Worm (Caenorhabditis elegans) whole organism, L4 larva: ENCODE measurements around the gene nfya-1.

Experiments
- R02D3.7 ChIP-seq: fragments of 150-350 bp; sonication (generic microtip); optimal IDR thresholded peaks from 3 replicates; lab custom pipeline; 2014; ENCODE audit warnings: missing biosample characterization, missing genetic modification characterization
- T26A8.4 ChIP-seq: fragments of 200-800 bp; sonication (Bioruptor generic); IDR thresholded peaks from 2 replicates; pipeline ENCODE4 v1.3.6; 2022; ENCODE audit warnings: missing genetic modification characterization, missing compliant biosample characterization
- aha-1 ChIP-seq: fragments of 150-350 bp; peaks from one replicate; lab custom pipeline; 2014; ENCODE audit warnings: missing biosample characterization, missing genetic modification characterization
- ceh-20 ChIP-seq: fragments of 200-800 bp; sonication (Bioruptor generic); IDR thresholded peaks from 2 replicates; pipeline ENCODE4 v1.3.6; 2022; ENCODE audit warnings: missing genetic modification reagents, missing genetic modification characterization, missing compliant biosample characterization
- ceh-62 ChIP-seq: sonication (generic microtip); optimal IDR thresholded peaks from 2 replicates; lab custom pipeline; 2017; ENCODE audit warnings: missing biosample characterization, missing genetic modification characterization
- ceh-82 ChIP-seq: sonication (generic microtip); optimal IDR thresholded peaks from 2 replicates; lab custom pipeline; 2017; ENCODE audit warnings: missing biosample characterization, missing genetic modification characterization
- cey-2 ChIP-seq: sonication (generic microtip); optimal IDR thresholded peaks from 3 replicates; lab custom pipeline; 2017; ENCODE audit warnings: missing genetic modification characterization, mild to moderate bottlenecking, missing compliant biosample characterization, antibody characterized with exemption, borderline replicate concordance; ENCODE audit not compliant: insufficient read depth
- daf-16 ChIP-seq, 3 experiments: sonication (generic microtip); optimal IDR thresholded peaks; 2 replicates each; lab custom pipeline; 2016 to 2017; ENCODE audit warnings: missing genetic modification characterization in 3 of 3, missing genetic modification reagents in 3 of 3, mild to moderate bottlenecking in 2 of 3, missing compliant biosample characterization in 2 of 3, missing biosample characterization in 1 of 3, moderate library complexity in 1 of 3
- dmd-6 ChIP-seq: fragments of 200-800 bp; sonication (Bioruptor generic); IDR thresholded peaks from 2 replicates; pipeline ENCODE4 v1.3.6; 2022; ENCODE audit warnings: missing genetic modification reagents, missing genetic modification characterization, missing compliant biosample characterization
- dve-1 ChIP-seq: sonication (generic microtip); optimal IDR thresholded peaks from 2 replicates; lab custom pipeline; 2017; ENCODE audit warnings: antibody characterized with exemption, mild to moderate bottlenecking, missing genetic modification characterization, missing compliant biosample characterization; ENCODE audit not compliant: insufficient read depth
- egl-43 ChIP-seq: fragments of 200-800 bp; sonication (Bioruptor generic); IDR thresholded peaks from 2 replicates; pipeline ENCODE4 v1.3.6; 2022; ENCODE audit warnings: missing genetic modification reagents, missing genetic modification characterization, missing compliant biosample characterization
- gei-8 ChIP-seq: fragments of 200-800 bp; sonication (Bioruptor generic); optimal IDR thresholded peaks from 2 replicates; lab custom pipeline; 2018; ENCODE audit warnings: mild to moderate bottlenecking, missing genetic modification characterization, missing compliant biosample characterization
- hif-1 ChIP-seq, 2 experiments: sonication (generic microtip); optimal IDR thresholded peaks; 2 replicates each; lab custom pipeline; 2016 to 2017; ENCODE audit warnings: missing compliant biosample characterization in 2 of 2, missing genetic modification characterization in 2 of 2, missing genetic modification reagents in 2 of 2, missing genotype in 2 of 2, mild to moderate bottlenecking in 1 of 2
- hlh-11 ChIP-seq: fragments of 200-800 bp; sonication (Bioruptor generic); optimal IDR thresholded peaks from 2 replicates; lab custom pipeline; 2018; ENCODE audit warnings: mild to moderate bottlenecking, missing genetic modification characterization, missing compliant biosample characterization
- lim-7 ChIP-seq: fragments of 200-800 bp; sonication (Bioruptor generic); IDR thresholded peaks from 2 replicates; pipeline ENCODE4 v1.3.6; 2022; ENCODE audit warnings: missing genetic modification characterization, missing compliant biosample characterization
- lin-1 ChIP-seq: fragments of 200-800 bp; sonication (Bioruptor generic); IDR thresholded peaks from 2 replicates; pipeline ENCODE4 v1.3.6; 2022; ENCODE audit warnings: missing genetic modification reagents, missing genetic modification characterization, missing compliant biosample characterization
- lin-38 ChIP-seq: fragments of 200-800 bp; sonication (Bioruptor generic); IDR thresholded peaks from 2 replicates; pipeline ENCODE4 v1.3.6; 2022; ENCODE audit warnings: missing genetic modification reagents, missing genetic modification characterization, missing compliant biosample characterization
- lsy-2 ChIP-seq, 2 experiments: fragments of 150-350 bp in 1 of 2; sonication (generic microtip) in 1 of 2; optimal IDR thresholded peaks; 2 replicates each; lab custom pipeline; 2014 to 2017; ENCODE audit warnings: missing biosample characterization in 2 of 2, missing genetic modification characterization in 2 of 2
- madf-5 ChIP-seq, 2 experiments: fragments of 200-800 bp; sonication (Bioruptor generic); IDR thresholded peaks; 2 replicates each; pipeline ENCODE4 v1.3.6; 2022; ENCODE audit warnings: missing compliant biosample characterization in 2 of 2, missing genetic modification characterization in 2 of 2
- madf-9 ChIP-seq: fragments of 200-800 bp; sonication (Bioruptor generic); conservative IDR thresholded peaks from 2 replicates; pipeline ENCODE4 v1.3.6; 2022; ENCODE audit warnings: missing genetic modification reagents, missing genetic modification characterization, missing compliant biosample characterization
- mdl-1 ChIP-seq, 2 experiments: fragments of 150-350 bp in 1 of 2; sonication (generic microtip) in 1 of 2; optimal IDR thresholded peaks; 2 replicates each; lab custom pipeline; 2014 to 2017; ENCODE audit warnings: missing biosample characterization in 2 of 2, missing genetic modification characterization in 2 of 2
- mdt-29 ChIP-seq: fragments of 200-800 bp; sonication (Bioruptor generic); IDR thresholded peaks from 2 replicates; pipeline ENCODE4 v1.3.6; 2022; ENCODE audit warnings: missing genetic modification reagents, missing genetic modification characterization, missing compliant biosample characterization
- mes-2 ChIP-seq: sonication (generic microtip); optimal IDR thresholded peaks from 2 replicates; lab custom pipeline; 2016; ENCODE audit warnings: missing genotype, mild to moderate bottlenecking, missing genetic modification characterization, missing compliant biosample characterization; ENCODE audit not compliant: poor library complexity, severe bottlenecking
- mxl-3 ChIP-seq: fragments of 200-800 bp; sonication (Bioruptor generic); optimal IDR thresholded peaks from 2 replicates; lab custom pipeline; 2018; ENCODE audit warnings: mild to moderate bottlenecking, missing genetic modification characterization, missing compliant biosample characterization
- nhr-102 ChIP-seq: sonication (generic microtip); optimal IDR thresholded peaks from 2 replicates; lab custom pipeline; 2016; ENCODE audit warnings: mild to moderate bottlenecking, missing genetic modification characterization, moderate library complexity, missing compliant biosample characterization
- nhr-28 ChIP-seq: fragments of 150-350 bp; optimal IDR thresholded peaks from 2 replicates; lab custom pipeline; 2014; ENCODE audit warnings: missing biosample characterization, missing genetic modification characterization
- nhr-41 ChIP-seq: fragments of 200-800 bp; sonication (Bioruptor generic); IDR thresholded peaks from 2 replicates; pipeline ENCODE4 v1.3.6; 2022; ENCODE audit warnings: missing genetic modification reagents, missing genetic modification characterization, missing compliant biosample characterization
- nhr-42 ChIP-seq: fragments of 200-800 bp; sonication (Bioruptor generic); IDR thresholded peaks from 2 replicates; pipeline ENCODE4 v1.3.6; 2022; ENCODE audit warnings: missing genetic modification characterization, missing compliant biosample characterization
- nhr-48 ChIP-seq: sonication (generic microtip); optimal IDR thresholded peaks from 2 replicates; lab custom pipeline; 2016; ENCODE audit warnings: mild to moderate bottlenecking, missing genetic modification characterization, missing compliant biosample characterization
- nhr-6 ChIP-seq: fragments of 150-350 bp; optimal IDR thresholded peaks from 2 replicates; lab custom pipeline; 2014; ENCODE audit warnings: missing biosample characterization, missing genetic modification characterization
- pha-4 ChIP-seq, 2 experiments: fragments of 150-350 bp in 1 of 2; fragments of 200-800 bp in 1 of 2; sonication (Bioruptor generic) in 1 of 2; IDR thresholded peaks in 1 of 2; optimal IDR thresholded peaks in 1 of 2; 2 replicates each; pipeline versions ENCODE4 v1.3.6 to Lab custom; 2014 to 2022; ENCODE audit warnings: missing genetic modification characterization in 2 of 2, missing genetic modification reagents in 2 of 2, missing biosample characterization in 1 of 2, missing compliant biosample characterization in 1 of 2
- php-3 ChIP-seq: fragments of 200-800 bp; sonication (Bioruptor generic); IDR thresholded peaks from 2 replicates; pipeline ENCODE4 v1.3.6; 2022; ENCODE audit warnings: missing genetic modification reagents, missing genetic modification characterization, missing compliant biosample characterization
- pqm-1 ChIP-seq: sonication (generic microtip); optimal IDR thresholded peaks from 2 replicates; lab custom pipeline; 2017; ENCODE audit warnings: missing biosample characterization, missing genetic modification characterization
- rbr-2 ChIP-seq: sonication (generic microtip); optimal IDR thresholded peaks from 2 replicates; lab custom pipeline; 2016; ENCODE audit warnings: missing genotype, missing genetic modification characterization, missing compliant biosample characterization
- saeg-2 ChIP-seq: fragments of 200-800 bp; sonication (Bioruptor generic); IDR thresholded peaks from 2 replicates; pipeline ENCODE4 v1.3.6; 2022; ENCODE audit warnings: missing genetic modification reagents, missing genetic modification characterization, missing compliant biosample characterization
- skn-1 ChIP-seq: fragments of 150-350 bp; optimal IDR thresholded peaks from 2 replicates; lab custom pipeline; 2014; ENCODE audit warnings: missing biosample characterization, missing genetic modification characterization
- snpc-1.2 ChIP-seq: fragments of 200-800 bp; sonication (Bioruptor generic); IDR thresholded peaks from 2 replicates; pipeline ENCODE4 v1.3.6; 2022; ENCODE audit warnings: missing genetic modification reagents, missing genetic modification characterization, missing compliant biosample characterization
- spr-3 ChIP-seq: fragments of 200-800 bp; sonication (Bioruptor generic); optimal IDR thresholded peaks from 2 replicates; lab custom pipeline; 2018; ENCODE audit warnings: mild to moderate bottlenecking, missing genetic modification characterization, missing compliant biosample characterization
- tra-1 ChIP-seq: fragments of 200-800 bp; sonication (Bioruptor generic); IDR thresholded peaks from 2 replicates; pipeline ENCODE4 v1.3.6; 2022; ENCODE audit warnings: missing genetic modification reagents, missing genetic modification characterization, missing compliant biosample characterization
- unc-62 ChIP-seq, 3 experiments: fragments of 150-350 bp in 1 of 3; sonication (generic microtip); optimal IDR thresholded peaks in 2 of 3; peaks in 1 of 3; 1 replicate in 1 of 3; 2 replicates in 2 of 3; lab custom pipeline; 2014 to 2017; ENCODE audit warnings: missing biosample characterization in 3 of 3, missing genetic modification characterization in 3 of 3, missing genetic modification reagents in 3 of 3, missing genotype in 1 of 3
- ztf-11 ChIP-seq: fragments of 150-350 bp; optimal IDR thresholded peaks from 2 replicates; lab custom pipeline; 2014; ENCODE audit warnings: missing biosample characterization, missing genetic modification characterization

The nfya-1 gene

ce11 chrX:11964555-11964954 is 17.9 kb upstream of the nfya-1 start (continued):
- TF ChIP-seq ceh-82 (tag; lab: Kevin White, UChicago): no peak
- no peak for TF ChIP-seq mxl-3 (GFP tag; lab: Kevin White, UChicago)
- TF ChIP-seq ceh-62: no peak
- TF ChIP-seq gei-8 (GFP tag; lab: Kevin White, UChicago): no peak
- TF ChIP-seq lin-38 (GFP tag; lab: Robert Waterston, UW): no peak
- 0 out of 2 replicates have a peak, but pooled peaks have one; percentile 16 for TF ChIP-seq ceh-20
- TF ChIP-seq lim-7 (GFP tag; lab: Robert Waterston, UW): no peak
- no peak for TF ChIP-seq R02D3.7 (tag; lab: Kevin White, UChicago)
- no peak for TF ChIP-seq snpc-1.2 (GFP tag; lab: Robert Waterston, UW)
- no peak for TF ChIP-seq skn-1 (tag; lab: Kevin White, UChicago)
- no peak for TF ChIP-seq unc-62 (GFP tag; optimal IDR thresholded peaks at IDR 0.05 in 1 of 2; lab: Kevin White, UChicago)
- TF ChIP-seq unc-62 (tag; optimal IDR thresholded peaks at IDR 0.05; lab: Kevin White, UChicago): no peak
- TF ChIP-seq lin-1 (GFP tag; lab: Robert Waterston, UW): no peak
- TF ChIP-seq lsy-2 (tag; optimal IDR thresholded peaks at IDR 0.05; lab: Kevin White, UChicago): no peak
- TF ChIP-seq rbr-2: no peak
- no peak for TF ChIP-seq egl-43 (GFP tag; lab: Robert Waterston, UW)

- TF ChIP-seq aha-1 (tag; lab: Kevin White, UChicago) (peak; percentile 53), ztf-11 (no peak)
Measured at ce11 chrX:11963659-11964058, 17.0 kb upstream of the nfya-1 start.

ce11 chrX:11962050-11962788 is 15.6 kb upstream of the nfya-1 start:
- 0 out of 2 replicates have a peak, but pooled peaks have one; percentile 16 for TF ChIP-seq nhr-42 (GFP tag; lab: Robert Waterston, UW)
- TF ChIP-seq T26A8.4 (GFP tag; lab: Robert Waterston, UW): 0 out of 2 replicates have a peak, but pooled peaks have one; percentile 46
- 0 out of 2 replicates have a peak, but pooled peaks have one; percentile 4 for TF ChIP-seq madf-9 (GFP tag; lab: Robert Waterston, UW)
- TF ChIP-seq lsy-2 (tag; optimal IDR thresholded peaks at IDR 0.05; lab: Kevin White, UChicago): no peak
- peak; percentile 69 for TF ChIP-seq nhr-48 (tag; lab: Kevin White, UChicago)
- TF ChIP-seq nhr-102 (tag; lab: Kevin White, UChicago): peak; percentile 63
- TF ChIP-seq ceh-20: 0 out of 2 replicates have a peak, but pooled peaks have one; percentile 38
- no peak for TF ChIP-seq rbr-2
- TF ChIP-seq nhr-41 (GFP tag; lab: Robert Waterston, UW): peak; percentile 75; the same call in 1 of the 2 replicates
- TF ChIP-seq hlh-11 (tag; lab: Kevin White, UChicago): peak; percentile 86
- TF ChIP-seq dmd-6 (GFP tag; lab: Robert Waterston, UW): peak; percentile 81
- TF ChIP-seq daf-16 (GFP tag; optimal IDR thresholded peaks at IDR 0.05; lab: Kevin White, UChicago): no peak
- TF ChIP-seq daf-16 (tag; optimal IDR thresholded peaks at IDR 0.05; lab: Kevin White, UChicago): peak; percentile 74
- TF ChIP-seq php-3 (GFP tag; lab: Robert Waterston, UW): peak; percentile 91
- peak; percentile 93 for TF ChIP-seq aha-1 (tag; lab: Kevin White, UChicago)
- TF ChIP-seq mes-2 (tag; lab: Kevin White, UChicago): no peak
- no peak for TF ChIP-seq egl-43 (GFP tag; lab: Robert Waterston, UW)
- no peak for TF ChIP-seq cey-2 (tag; lab: Kevin White, UChicago)
- TF ChIP-seq dve-1 (tag; lab: Kevin White, UChicago): peak; percentile 77
- 0 out of 2 replicates have a peak, but pooled peaks have one; percentile 39 for TF ChIP-seq lin-1 (GFP tag; lab: Robert Waterston, UW)
- TF ChIP-seq mdl-1 (tag; optimal IDR thresholded peaks at IDR 0.05; lab: Kevin White, UChicago): peak in 1 of 2 experiments; percentile 35
- TF ChIP-seq nhr-28 (tag; lab: Kevin White, UChicago): peak; percentile 96
- TF ChIP-seq mdt-29 (GFP tag; lab: Robert Waterston, UW): no peak
- TF ChIP-seq pqm-1: peak; percentile 33
- TF ChIP-seq madf-5 (GFP tag; IDR thresholded peaks at IDR 0.05; lab: Robert Waterston, UW): no peak
- TF ChIP-seq pha-4 (GFP tag; IDR thresholded peaks at IDR 0.05; lab: Robert Waterston, UW): 0 out of 2 replicates have a peak, but pooled peaks have one; percentile 9
- TF ChIP-seq pha-4 (tag; optimal IDR thresholded peaks at IDR 0.05; lab: Kevin White, UChicago): no peak
- TF ChIP-seq hif-1 (tag; optimal IDR thresholded peaks at IDR 0.05; lab: Kevin White, UChicago): peak in 1 of 2 experiments; percentile 40
- TF ChIP-seq nhr-6 (tag; lab: Kevin White, UChicago): no peak
- TF ChIP-seq spr-3 (GFP tag; lab: Kevin White, UChicago): no peak
- TF ChIP-seq saeg-2 (GFP tag; lab: Robert Waterston, UW): 0 out of 2 replicates have a peak, but pooled peaks have one; percentile 6
- TF ChIP-seq tra-1 (GFP tag; lab: Robert Waterston, UW): peak; percentile 71; the same call in 1 of the 2 replicates
- peak; percentile 39 for TF ChIP-seq mxl-3 (GFP tag; lab: Kevin White, UChicago)
